Worm (Caenorhabditis elegans) whole organism, young adult: ENCODE measurements around the gene str-3.

Source experiments
- C17E4.6 ChIP-seq: fragments of 200-800 bp; sonication (Bioruptor generic); IDR thresholded peaks from 2 replicates; pipeline ENCODE4 v1.3.6; 2022; ENCODE audit warnings: missing genetic modification reagents, missing genetic modification characterization, missing compliant biosample characterization
- D2030.7 ChIP-seq: fragments of 200-800 bp; sonication (Bioruptor generic); IDR thresholded peaks from 2 replicates; pipeline ENCODE4 v1.3.6; 2022; ENCODE audit warnings: missing genetic modification reagents, missing genetic modification characterization, missing compliant biosample characterization
- F10E7.11 ChIP-seq: sonication (generic microtip); optimal IDR thresholded peaks from 2 replicates; lab custom pipeline; 2017; ENCODE audit warnings: mild to moderate bottlenecking, missing genetic modification characterization, moderate library complexity, missing compliant biosample characterization
- F33H1.4 ChIP-seq: fragments of 200-800 bp; sonication (Bioruptor generic); IDR thresholded peaks from 2 replicates; pipeline ENCODE4 v1.3.6; 2022; ENCODE audit warnings: missing genetic modification reagents, missing genetic modification characterization, missing compliant biosample characterization
- F39B2.1 ChIP-seq: fragments of 200-800 bp; sonication (Bioruptor generic); IDR thresholded peaks from 2 replicates; pipeline ENCODE4 v1.3.6; 2022; ENCODE audit warnings: missing genetic modification reagents, missing genetic modification characterization, missing compliant biosample characterization
- F49E8.2 ChIP-seq: sonication (generic microtip); optimal IDR thresholded peaks from 3 replicates; lab custom pipeline; 2017; ENCODE audit warnings: missing genetic modification characterization, mild to moderate bottlenecking, missing compliant biosample characterization, antibody characterized with exemption, moderate library complexity; ENCODE audit not compliant: insufficient read depth
- K12H6.12 ChIP-seq: fragments of 200-800 bp; sonication (Bioruptor generic); optimal IDR thresholded peaks from 2 replicates; lab custom pipeline; 2018; ENCODE audit warnings: mild to moderate bottlenecking, missing genetic modification characterization, missing compliant biosample characterization
- T26A5.8 ChIP-seq: sonication (generic microtip); optimal IDR thresholded peaks from 2 replicates; lab custom pipeline; 2016; ENCODE audit warnings: missing genetic modification characterization, missing compliant biosample characterization
- Y53G8AR.9 ChIP-seq: fragments of 200-800 bp; sonication (Bioruptor generic); conservative IDR thresholded peaks from 2 replicates; pipeline ENCODE4 v1.3.6; 2022; ENCODE audit warnings: missing genetic modification reagents, missing genetic modification characterization, missing compliant biosample characterization
- ZK185.1 ChIP-seq: sonication (generic microtip); optimal IDR thresholded peaks from 2 replicates; lab custom pipeline; 2016; ENCODE audit warnings: mild to moderate bottlenecking, missing genetic modification characterization, missing compliant biosample characterization; ENCODE audit not compliant: poor library complexity, severe bottlenecking
- akir-1 ChIP-seq: fragments of 200-800 bp; sonication (Bioruptor generic); optimal IDR thresholded peaks from 2 replicates; lab custom pipeline; 2018; ENCODE audit warnings: mild to moderate bottlenecking, missing genetic modification characterization, moderate library complexity, missing compliant biosample characterization
- aptf-3 ChIP-seq: fragments of 200-800 bp; sonication (Bioruptor generic); IDR thresholded peaks from 2 replicates; pipeline ENCODE4 v1.3.6; 2022; ENCODE audit warnings: missing genetic modification characterization, missing compliant biosample characterization
- athp-1 ChIP-seq: sonication (generic microtip); optimal IDR thresholded peaks from 2 replicates; lab custom pipeline; 2017; ENCODE audit warnings: mild to moderate bottlenecking, missing genetic modification characterization, missing compliant biosample characterization
- attf-6 ChIP-seq: fragments of 200-800 bp; sonication (Bioruptor generic); IDR thresholded peaks from 2 replicates; pipeline ENCODE4 v1.3.6; 2022; ENCODE audit warnings: missing genetic modification reagents, missing genetic modification characterization, missing compliant biosample characterization
- bed-1 ChIP-seq: fragments of 200-800 bp; sonication (Bioruptor generic); IDR thresholded peaks from 2 replicates; pipeline ENCODE4 v1.3.6; 2022; ENCODE audit warnings: missing genetic modification reagents, missing genetic modification characterization, missing compliant biosample characterization
- cebp-2 ChIP-seq: fragments of 200-800 bp; sonication (Bioruptor generic); IDR thresholded peaks from 2 replicates; pipeline ENCODE4 v1.3.6; 2022; ENCODE audit warnings: missing genetic modification characterization, missing compliant biosample characterization
- ceh-58 ChIP-seq: fragments of 200-800 bp; sonication (Bioruptor generic); IDR thresholded peaks from 2 replicates; pipeline ENCODE4 v1.3.6; 2022; ENCODE audit warnings: missing genetic modification characterization, missing compliant biosample characterization
- efl-1 ChIP-seq: fragments of 150-350 bp; optimal IDR thresholded peaks from 2 replicates; lab custom pipeline; 2014; ENCODE audit warnings: missing biosample characterization, missing genetic modification reagents, missing genetic modification characterization
- egrh-3 ChIP-seq: fragments of 200-800 bp; sonication (Bioruptor generic); IDR thresholded peaks from 2 replicates; pipeline ENCODE4 v1.3.6; 2022; ENCODE audit warnings: missing genetic modification reagents, missing genetic modification characterization, missing compliant biosample characterization
- ekl-4 ChIP-seq: fragments of 200-800 bp; sonication (Bioruptor generic); IDR thresholded peaks from 2 replicates; pipeline ENCODE4 v1.3.6; 2022; ENCODE audit warnings: missing genetic modification reagents, missing genetic modification characterization, missing compliant biosample characterization
- hmg-1.2 ChIP-seq: fragments of 200-800 bp; sonication (Bioruptor generic); IDR thresholded peaks from 2 replicates; pipeline ENCODE4 v1.3.6; 2022; ENCODE audit warnings: missing genetic modification reagents, missing genetic modification characterization, missing compliant biosample characterization
- hmg-20 ChIP-seq: fragments of 200-800 bp; sonication (Bioruptor generic); IDR thresholded peaks from 2 replicates; pipeline ENCODE4 v1.3.6; 2022; ENCODE audit warnings: missing genetic modification reagents, missing genetic modification characterization, missing compliant biosample characterization
- hsf-1 ChIP-seq: fragments of 200-800 bp; sonication (Bioruptor generic); IDR thresholded peaks from 2 replicates; pipeline ENCODE4 v1.3.6; 2022; ENCODE audit warnings: missing genetic modification reagents, missing genetic modification characterization, missing compliant biosample characterization
- lin-40 ChIP-seq: sonication (generic microtip); optimal IDR thresholded peaks from 2 replicates; lab custom pipeline; 2016; ENCODE audit warnings: missing genetic modification characterization, mild to moderate bottlenecking, missing compliant biosample characterization, missing genotype, missing genetic modification reagents
- lin-54 ChIP-seq: fragments of 200-800 bp; sonication (Bioruptor generic); optimal IDR thresholded peaks from 2 replicates; lab custom pipeline; 2018; ENCODE audit warnings: mild to moderate bottlenecking, missing genetic modification characterization, missing compliant biosample characterization
- lsl-1 ChIP-seq: fragments of 200-800 bp; sonication (Bioruptor generic); optimal IDR thresholded peaks from 2 replicates; lab custom pipeline; 2018; ENCODE audit warnings: mild to moderate bottlenecking, missing genetic modification characterization, moderate library complexity, missing compliant biosample characterization
- lsy-27 ChIP-seq: sonication (generic microtip); optimal IDR thresholded peaks from 2 replicates; lab custom pipeline; 2017; ENCODE audit warnings: missing genetic modification characterization, mild to moderate bottlenecking, missing compliant biosample characterization, antibody characterized with exemption, missing genotype, borderline replicate concordance; ENCODE audit not compliant: insufficient read depth
- madf-3 ChIP-seq: fragments of 200-800 bp; sonication (Bioruptor generic); IDR thresholded peaks from 2 replicates; pipeline ENCODE4 v1.3.6; 2022; ENCODE audit warnings: missing genetic modification reagents, missing genetic modification characterization, missing compliant biosample characterization
- madf-6 ChIP-seq: fragments of 200-800 bp; sonication (Bioruptor generic); IDR thresholded peaks from 2 replicates; pipeline ENCODE4 v1.3.6; 2022; ENCODE audit warnings: missing genetic modification reagents, missing genetic modification characterization, missing compliant biosample characterization
- madf-8 ChIP-seq: fragments of 200-800 bp; sonication (Bioruptor generic); conservative IDR thresholded peaks from 2 replicates; pipeline ENCODE4 v1.3.6; 2022; ENCODE audit warnings: missing genetic modification reagents, missing genetic modification characterization, missing compliant biosample characterization
- mcd-1 ChIP-seq: fragments of 200-800 bp; sonication (Bioruptor generic); IDR thresholded peaks from 2 replicates; pipeline ENCODE4 v1.3.6; 2022; ENCODE audit warnings: missing genetic modification reagents, missing genetic modification characterization, missing compliant biosample characterization
- nhr-120 ChIP-seq: fragments of 200-800 bp; sonication (Bioruptor generic); IDR thresholded peaks from 2 replicates; pipeline ENCODE4 v1.3.6; 2022; ENCODE audit warnings: missing genetic modification characterization, missing compliant biosample characterization
- nhr-90 ChIP-seq: sonication (generic microtip); optimal IDR thresholded peaks from 2 replicates; lab custom pipeline; 2016; ENCODE audit warnings: missing genotype, mild to moderate bottlenecking, missing genetic modification characterization, missing compliant biosample characterization
- pbrm-1 ChIP-seq: fragments of 200-800 bp; sonication (Bioruptor generic); IDR thresholded peaks from 2 replicates; pipeline ENCODE4 v1.3.6; 2022; ENCODE audit warnings: missing genetic modification reagents, missing genetic modification characterization, missing compliant biosample characterization
- sea-2 ChIP-seq: fragments of 200-800 bp; sonication (Bioruptor generic); IDR thresholded peaks from 2 replicates; pipeline ENCODE4 v1.3.6; 2022; ENCODE audit warnings: missing genetic modification characterization, missing compliant biosample characterization
- snpc-1.3 ChIP-seq: sonication (generic microtip); optimal IDR thresholded peaks from 2 replicates; lab custom pipeline; 2017; ENCODE audit warnings: missing genetic modification characterization, mild to moderate bottlenecking, missing compliant biosample characterization, antibody characterized with exemption, moderate library complexity, missing genotype, missing genetic modification reagents; ENCODE audit not compliant: insufficient read depth
- snpc-3.4 ChIP-seq: sonication (generic microtip); optimal IDR thresholded peaks from 2 replicates; lab custom pipeline; 2017; ENCODE audit warnings: missing genetic modification characterization, mild to moderate bottlenecking, missing compliant biosample characterization, antibody characterized with exemption, moderate library complexity, missing genotype, missing genetic modification reagents
- snpc-4 ChIP-seq, 5 experiments: fragments of 150-350 bp in 1 of 5; sonication (generic microtip) in 4 of 5; optimal IDR thresholded peaks; 2 replicates each; lab custom pipeline; 2014 to 2018; ENCODE audit warnings: missing genetic modification characterization in 5 of 5, missing biosample characterization in 3 of 5, antibody characterized with exemption in 2 of 5, mild to moderate bottlenecking in 2 of 5, missing compliant biosample characterization in 2 of 5, missing genotype in 2 of 5, moderate library complexity in 2 of 5, missing genetic modification reagents in 1 of 5
- sptf-2 ChIP-seq: fragments of 200-800 bp; sonication (Bioruptor generic); optimal IDR thresholded peaks from 2 replicates; lab custom pipeline; 2018; ENCODE audit warnings: mild to moderate bottlenecking, missing genetic modification characterization, missing compliant biosample characterization
- tbp1 ChIP-seq: fragments of 200-800 bp; sonication (Bioruptor generic); optimal IDR thresholded peaks from 2 replicates; lab custom pipeline; 2018; ENCODE audit warnings: mild to moderate bottlenecking, missing genetic modification characterization, missing compliant biosample characterization
- tlf-1 ChIP-seq: fragments of 200-800 bp; sonication (Bioruptor generic); optimal IDR thresholded peaks from 2 replicates; lab custom pipeline; 2018; ENCODE audit warnings: mild to moderate bottlenecking, missing genetic modification characterization, missing compliant biosample characterization
- unc-130 ChIP-seq: sonication (generic microtip); optimal IDR thresholded peaks from 2 replicates; lab custom pipeline; 2016; ENCODE audit warnings: missing genetic modification reagents, missing genetic modification characterization, missing compliant biosample characterization
- xnd-1 ChIP-seq: sonication (generic microtip); optimal IDR thresholded peaks from 2 replicates; lab custom pipeline; 2016; ENCODE audit warnings: missing genotype, missing genetic modification reagents, missing genetic modification characterization, missing compliant biosample characterization
- ztf-26 ChIP-seq: sonication (generic microtip); optimal IDR thresholded peaks from 2 replicates; lab custom pipeline; 2017; ENCODE audit warnings: missing genetic modification characterization, missing compliant biosample characterization

Gene str-3

ce11 chrIV:11110995-11111619, 10.9 kb upstream of the str-3 start, which contains the start of gene rps-5 (continued):
- peak; percentile 34 for TF ChIP-seq tbp1 (GFP tag; lab: Kevin White, UChicago)
- peak; percentile 93 for TF ChIP-seq hmg-1.2
- peak; percentile 83 for TF ChIP-seq F33H1.4 (GFP tag; lab: Robert Waterston, UW)
- TF ChIP-seq madf-8 = no peak; the same call in 1 of the 2 replicates
- peak; percentile 54 for TF ChIP-seq mcd-1 (GFP tag; lab: Robert Waterston, UW)
- no peak for TF ChIP-seq athp-1
- 0 out of 2 replicates have a peak, but pooled peaks have one; percentile 11 for TF ChIP-seq pbrm-1 (GFP tag; lab: Robert Waterston, UW)
- TF ChIP-seq lin-40 (tag; lab: Kevin White, UChicago) = no peak
- no peak for TF ChIP-seq sptf-2 (GFP tag; lab: Kevin White, UChicago)
- no peak for TF ChIP-seq F39B2.1
- TF ChIP-seq K12H6.12 = no peak
- TF ChIP-seq hmg-20 (GFP tag; lab: Robert Waterston, UW) = no peak

ce11 chrIV:11109771-11110170, 9.6 kb upstream of the str-3 start, which contains the start of gene pigk-1:
Gene pigk-1 (minus strand): TSS chrIV:11110018.
- peak; percentile 35; the same call in 1 of the 2 replicates for TF ChIP-seq madf-8
- peak; percentile 83 for TF ChIP-seq F39B2.1
- TF ChIP-seq ztf-26 = no peak
- TF ChIP-seq efl-1 (GFP tag; lab: Kevin White, UChicago) = peak; percentile 18
- no peak for TF ChIP-seq sea-2 (GFP tag; lab: Robert Waterston, UW)
- no peak for TF ChIP-seq nhr-120 (GFP tag; lab: Robert Waterston, UW)
- peak; percentile 30 for TF ChIP-seq ZK185.1 (tag; lab: Kevin White, UChicago)
- peak; percentile 29 for TF ChIP-seq tlf-1
- peak; percentile 50 for TF ChIP-seq tbp1 (GFP tag; lab: Kevin White, UChicago)
- TF ChIP-seq pbrm-1 (GFP tag; lab: Robert Waterston, UW) = no peak
- peak; percentile 24; the same call in 1 of the 2 replicates for TF ChIP-seq Y53G8AR.9 (GFP tag; lab: Robert Waterston, UW)
- peak; percentile 45 for TF ChIP-seq F33H1.4 (GFP tag; lab: Robert Waterston, UW)
- 0 out of 2 replicates have a peak, but pooled peaks have one; percentile 76 for TF ChIP-seq ceh-58
- peak; percentile 38; the same call in 1 of the 2 replicates for TF ChIP-seq D2030.7
- peak; percentile 76 for TF ChIP-seq attf-6
- TF ChIP-seq T26A5.8 (tag; lab: Kevin White, UChicago) = peak; percentile 48
- peak; percentile 40 for TF ChIP-seq xnd-1 (tag; lab: Kevin White, UChicago)
- TF ChIP-seq bed-1 (GFP tag; lab: Robert Waterston, UW) = peak; percentile 69; the same call in 1 of the 2 replicates
- peak; percentile 56 for TF ChIP-seq lin-54 (GFP tag; lab: Kevin White, UChicago)
- peak; percentile 57 for TF ChIP-seq ekl-4 (GFP tag; lab: Robert Waterston, UW)
- TF ChIP-seq snpc-4 (GFP tag; optimal IDR thresholded peaks at IDR 0.05; lab: Kevin White, UChicago) = no peak
- peak in 2 of 4 experiments; percentile 10 to 41 for TF ChIP-seq snpc-4 (tag; optimal IDR thresholded peaks at IDR 0.05; lab: Kevin White, UChicago)
- peak; percentile 43 for TF ChIP-seq snpc-1.3 (tag; lab: Kevin White, UChicago)
- TF ChIP-seq lsy-27 (tag; lab: Kevin White, UChicago) = no peak
- no peak for TF ChIP-seq egrh-3
- TF ChIP-seq madf-6 (GFP tag; lab: Robert Waterston, UW) = peak; percentile 82
- peak; percentile 17; the same call in 1 of the 2 replicates for TF ChIP-seq aptf-3 (GFP tag; lab: Robert Waterston, UW)
- no peak for TF ChIP-seq nhr-90 (tag; lab: Kevin White, UChicago)
- peak; percentile 43 for TF ChIP-seq snpc-3.4 (tag; lab: Kevin White, UChicago)
- TF ChIP-seq lin-40 (tag; lab: Kevin White, UChicago) = no peak
- TF ChIP-seq cebp-2 (GFP tag; lab: Robert Waterston, UW) = 0 out of 2 replicates have a peak, but pooled peaks have one; percentile 41
- TF ChIP-seq hsf-1 (GFP tag; lab: Robert Waterston, UW) = peak; percentile 77
- TF ChIP-seq unc-130 (GFP tag; lab: Kevin White, UChicago) = peak; percentile 34
- no peak for TF ChIP-seq akir-1 (GFP tag; lab: Kevin White, UChicago)
- TF ChIP-seq C17E4.6 (GFP tag; lab: Robert Waterston, UW) = peak; percentile 73; the same call in 1 of the 2 replicates
- TF ChIP-seq F10E7.11 (tag; lab: Kevin White, UChicago) = no peak
- TF ChIP-seq lsl-1 (GFP tag; lab: Kevin White, UChicago) = peak; percentile 44
- TF ChIP-seq F49E8.2 (tag; lab: Kevin White, UChicago) = peak; percentile 69
- peak; percentile 81 for TF ChIP-seq madf-3
